Fruit fly (Drosophila melanogaster): ENCODE data around the gene Cdc16.

DNA sequence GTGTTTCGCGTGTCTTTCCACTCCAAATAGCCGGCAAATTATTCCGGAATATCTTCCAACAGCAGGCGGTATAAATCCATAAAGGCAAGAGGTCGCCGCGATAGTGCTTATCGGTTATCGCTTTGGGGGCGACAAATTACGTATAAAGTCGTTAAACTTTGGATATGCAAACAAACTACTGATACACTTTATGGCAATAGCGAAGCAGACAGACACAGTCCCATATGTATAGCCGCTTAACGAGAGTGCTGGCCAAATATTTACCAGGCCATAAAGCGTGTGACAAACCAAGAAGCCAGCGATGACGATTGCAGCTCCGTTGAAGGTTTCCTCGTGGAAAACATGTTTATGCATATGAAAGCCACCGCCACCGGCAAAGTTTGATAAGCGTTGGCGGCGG lies 3.3 kb downstream of the Cdc16 start:
- no peak for TF ChIP-seq N (GFP tag; optimal IDR thresholded peaks at IDR 0.05)
- TF ChIP-seq dl (GFP tag; optimal IDR thresholded peaks at IDR 0.05; ENCODE audit: insufficient read depth in 1 of 2, partially characterized antibody in 2 of 2) = no peak
- no peak for TF ChIP-seq Dfd (GFP tag; optimal IDR thresholded peaks at IDR 0.05)
